Worm (Caenorhabditis elegans): ENCODE measurements around the gene T28A8.4.

ce11 chrIII:13464493-13465362, 38.8 kb upstream of the T28A8.4 start, which contains the start of gene kel-3:
- TF ChIP-seq unc-62 (GFP tag; optimal IDR thresholded peaks at IDR 0.05) (peak; percentile 61), ceh-16 (tag; optimal IDR thresholded peaks at IDR 0.05) (no peak)

Data from whole organism, L3 larva.